Fruit fly (Drosophila melanogaster) whole organism, prepupa: ENCODE measurements around the gene Ccdc58.

Experiments
- CG10631 ChIP-seq: fragments of 200-800 bp; sonication (Bioruptor generic); optimal IDR thresholded peaks from 2 replicates; lab custom pipeline; 2016; ENCODE audit warnings: missing biosample characterization, missing genetic modification characterization
- CG11902 ChIP-seq: fragments of 200-800 bp; sonication (Bioruptor generic); optimal IDR thresholded peaks from 3 replicates; lab custom pipeline; 2016; ENCODE audit warnings: missing biosample characterization, missing genetic modification characterization
- CG1621 ChIP-seq: fragments of 200-800 bp; sonication (Bioruptor generic); optimal IDR thresholded peaks from 3 replicates; lab custom pipeline; 2018; ENCODE audit warnings: missing biosample characterization, mild to moderate bottlenecking, missing genetic modification characterization
- CG16779 ChIP-seq: fragments of 200-800 bp; sonication (Bioruptor generic); optimal IDR thresholded peaks from 3 replicates; lab custom pipeline; 2017; ENCODE audit warnings: missing biosample characterization, mild to moderate bottlenecking, missing genetic modification characterization
- CG3032 ChIP-seq: fragments of 200-800 bp; optimal IDR thresholded peaks from 2 replicates; lab custom pipeline; 2019; ENCODE audit warnings: missing biosample characterization, mild to moderate bottlenecking, missing genetic modification characterization, moderate library complexity
- CG6854 ChIP-seq: fragments of 200-800 bp; sonication (Bioruptor generic); optimal IDR thresholded peaks from 2 replicates; lab custom pipeline; 2017; ENCODE audit warnings: missing biosample characterization, mild to moderate bottlenecking, missing genetic modification characterization
- CG7368 ChIP-seq: fragments of 200-800 bp; sonication (Bioruptor generic); optimal IDR thresholded peaks from 3 replicates; lab custom pipeline; 2016; ENCODE audit warnings: missing biosample characterization, missing genetic modification characterization
- CG8319 ChIP-seq: fragments of 200-800 bp; sonication (Bioruptor generic); optimal IDR thresholded peaks from 3 replicates; lab custom pipeline; 2016; ENCODE audit warnings: missing biosample characterization, missing genetic modification characterization
- Eip75B ChIP-seq: fragments of 200-800 bp; sonication (Bioruptor generic); optimal IDR thresholded peaks from 3 replicates; lab custom pipeline; 2016; ENCODE audit warnings: missing biosample characterization, missing genetic modification characterization
- Eip78C ChIP-seq: fragments of 200-800 bp; sonication (Bioruptor generic); peaks from one replicate; lab custom pipeline; 2016; ENCODE audit warnings: missing biosample characterization, missing genetic modification characterization
- Eip93F ChIP-seq: fragments of 200-800 bp; sonication (Bioruptor generic); optimal IDR thresholded peaks from 2 replicates; lab custom pipeline; 2016; ENCODE audit warnings: missing biosample characterization, mild to moderate bottlenecking, missing genetic modification characterization
- Gug ChIP-seq: fragments of 200-800 bp; sonication (Bioruptor generic); IDR thresholded peaks from 2 replicates; pipeline ENCODE4 v1.3.6; 2022; ENCODE audit warnings: missing biosample characterization, missing genetic modification characterization
- Hr39 ChIP-seq: fragments of 200-800 bp; sonication (Bioruptor generic); optimal IDR thresholded peaks from 2 replicates; lab custom pipeline; 2016; ENCODE audit warnings: missing biosample characterization, missing genetic modification characterization
- Hr4 ChIP-seq: fragments of 200-800 bp; sonication (Bioruptor generic); optimal IDR thresholded peaks from 3 replicates; lab custom pipeline; 2016; ENCODE audit warnings: missing biosample characterization, missing genetic modification characterization
- Lpt ChIP-seq: fragments of 200-800 bp; sonication (Bioruptor generic); optimal IDR thresholded peaks from 3 replicates; lab custom pipeline; 2016; ENCODE audit warnings: missing biosample characterization, missing genetic modification characterization
- Sox15 ChIP-seq: fragments of 200-800 bp; sonication (Bioruptor generic); optimal IDR thresholded peaks from 3 replicates; lab custom pipeline; 2016; ENCODE audit warnings: missing biosample characterization, missing genetic modification characterization
- achi ChIP-seq: fragments of 200-800 bp; sonication (Bioruptor generic); optimal IDR thresholded peaks from 3 replicates; lab custom pipeline; 2016; ENCODE audit warnings: missing biosample characterization, missing genetic modification characterization
- acj6 ChIP-seq: fragments of 200-800 bp; sonication (Bioruptor generic); optimal IDR thresholded peaks from 3 replicates; lab custom pipeline; 2016; ENCODE audit warnings: missing biosample characterization, missing genetic modification characterization
- dsx ChIP-seq: fragments of 200-800 bp; optimal IDR thresholded peaks from 3 replicates; lab custom pipeline; 2019; ENCODE audit warnings: missing biosample characterization, mild to moderate bottlenecking, missing genetic modification characterization, moderate library complexity; ENCODE audit not compliant: poor library complexity, severe bottlenecking
- esn ChIP-seq: fragments of 200-800 bp; sonication (Bioruptor generic); optimal IDR thresholded peaks from 2 replicates; lab custom pipeline; 2016; ENCODE audit warnings: missing biosample characterization, mild to moderate bottlenecking, missing genetic modification characterization, moderate library complexity
- fd59A ChIP-seq: fragments of 200-800 bp; sonication (Bioruptor generic); optimal IDR thresholded peaks from 2 replicates; lab custom pipeline; 2017; ENCODE audit warnings: missing biosample characterization, mild to moderate bottlenecking, missing genetic modification characterization, missing genetic modification reagents
- fd85E ChIP-seq: fragments of 200-800 bp; sonication (Bioruptor generic); optimal IDR thresholded peaks from 3 replicates; lab custom pipeline; 2016; ENCODE audit warnings: missing biosample characterization, missing genetic modification characterization
- fkh ChIP-seq: fragments of 200-800 bp; sonication (Bioruptor generic); optimal IDR thresholded peaks from 3 replicates; lab custom pipeline; 2017; ENCODE audit warnings: missing biosample characterization, mild to moderate bottlenecking, missing genetic modification characterization, moderate library complexity
- net ChIP-seq: fragments of 200-800 bp; sonication (Bioruptor generic); optimal IDR thresholded peaks from 3 replicates; lab custom pipeline; 2016; ENCODE audit warnings: missing biosample characterization, missing genetic modification characterization
- pdm3 ChIP-seq: fragments of 200-800 bp; sonication (Bioruptor generic); optimal IDR thresholded peaks from 3 replicates; lab custom pipeline; 2016; ENCODE audit warnings: missing biosample characterization, missing genetic modification characterization
- salr ChIP-seq, 2 experiments: fragments of 200-800 bp; sonication (Bioruptor generic); optimal IDR thresholded peaks; 3 replicates each; lab custom pipeline; 2016 to 2018; ENCODE audit warnings: missing biosample characterization in 2 of 2, missing genetic modification characterization in 2 of 2, mild to moderate bottlenecking in 1 of 2
- ss ChIP-seq, 2 experiments: fragments of 200-800 bp; sonication (Bioruptor generic); optimal IDR thresholded peaks; 2 replicates in 1 of 2; 3 replicates in 1 of 2; lab custom pipeline; 2017 to 2018; ENCODE audit warnings: mild to moderate bottlenecking in 2 of 2, missing biosample characterization in 2 of 2, missing genetic modification characterization in 2 of 2, moderate library complexity in 1 of 2
- topi ChIP-seq: fragments of 200-800 bp; sonication (Bioruptor generic); optimal IDR thresholded peaks from 3 replicates; lab custom pipeline; 2016; ENCODE audit warnings: missing biosample characterization, missing genetic modification characterization

Ccdc58 gene

dm6 chr3L:19805895-19806294 lies 914 bp downstream of the Ccdc58 start, which contains the start of gene CG34116:
CG34116 (minus strand) TSS chr3L:19806036.
- TF ChIP-seq Eip75B (GFP tag; lab: Kevin White, UChicago) (no peak), CG1621 (tag; lab: Kevin White, UChicago) (no peak)

- TF ChIP-seq fd85E (GFP tag; lab: Kevin White, UChicago) (no peak), esn (GFP tag; lab: Kevin White, UChicago) (peak; percentile 4), CG6854 (peak; percentile 23)
Observed at dm6 chr3L:19807103-19807502, 2.1 kb downstream of the Ccdc58 start, which contains the start of the genes CG14104 and Kap-alpha1. CG14104 (minus strand) TSS chr3L:19807199. Kap-alpha1 (plus strand) TSS chr3L:19807232.

- TF ChIP-seq salr (GFP tag; optimal IDR thresholded peaks at IDR 0.05; lab: Kevin White, UChicago), result no peak
- no peak for TF ChIP-seq CG7368
- TF ChIP-seq CG8319 (GFP tag; lab: Kevin White, UChicago), result no peak
- no peak for TF ChIP-seq topi (GFP tag; lab: Kevin White, UChicago)
- TF ChIP-seq CG6854, result no peak
- TF ChIP-seq achi (GFP tag; lab: Kevin White, UChicago), result no peak
- TF ChIP-seq CG3032 (tag; lab: Kevin White, UChicago), result no peak
- TF ChIP-seq acj6 (GFP tag; lab: Kevin White, UChicago), result no peak
- no peak for TF ChIP-seq Eip78C (GFP tag; lab: Kevin White, UChicago)
- TF ChIP-seq esn (GFP tag; lab: Kevin White, UChicago), result no peak
- TF ChIP-seq pdm3 (GFP tag; lab: Kevin White, UChicago), result no peak
- TF ChIP-seq fkh (GFP tag; lab: Kevin White, UChicago), result no peak
- no peak for TF ChIP-seq ss (GFP tag; optimal IDR thresholded peaks at IDR 0.05; lab: Kevin White, UChicago)
- TF ChIP-seq Sox15 (GFP tag; lab: Kevin White, UChicago), result no peak
Observed at dm6 chr3L:19807521-19807920, 2.5 kb downstream of the Ccdc58 start.

- TF ChIP-seq Gug (GFP tag; lab: Robert Waterston, UW) (no peak), Hr39 (GFP tag; lab: Kevin White, UChicago) (no peak), Hr4 (GFP tag; lab: Kevin White, UChicago) (no peak), dsx (GFP tag; lab: Kevin White, UChicago) (no peak), CG11902 (GFP tag; lab: Kevin White, UChicago) (no peak), net (GFP tag; lab: Kevin White, UChicago) (no peak), CG10631 (GFP tag; lab: Kevin White, UChicago) (no peak), Lpt (no peak), fd59A (GFP tag; lab: Kevin White, UChicago) (no peak), CG8319 (GFP tag; lab: Kevin White, UChicago) (no peak), Eip93F (GFP tag; lab: Kevin White, UChicago) (no peak), topi (GFP tag; lab: Kevin White, UChicago) (no peak), CG16779 (no peak), CG7368 (no peak)
Observed at dm6 chr3L:19812491-19812890, 7.5 kb downstream of the Ccdc58 start.

- TF ChIP-seq fkh (GFP tag; lab: Kevin White, UChicago), result peak; percentile 82
- TF ChIP-seq pdm3 (GFP tag; lab: Kevin White, UChicago), result no peak
Observed at dm6 chr3L:19813075-19813903, 8.3 kb downstream of the Ccdc58 start, which contains the start of gene Cyp305a1. Cyp305a1 (minus strand) TSS chr3L:19813339.
